Fruit fly (Drosophila melanogaster): ENCODE measurements around the gene CG13775.

Gene CG13775

DNA sequence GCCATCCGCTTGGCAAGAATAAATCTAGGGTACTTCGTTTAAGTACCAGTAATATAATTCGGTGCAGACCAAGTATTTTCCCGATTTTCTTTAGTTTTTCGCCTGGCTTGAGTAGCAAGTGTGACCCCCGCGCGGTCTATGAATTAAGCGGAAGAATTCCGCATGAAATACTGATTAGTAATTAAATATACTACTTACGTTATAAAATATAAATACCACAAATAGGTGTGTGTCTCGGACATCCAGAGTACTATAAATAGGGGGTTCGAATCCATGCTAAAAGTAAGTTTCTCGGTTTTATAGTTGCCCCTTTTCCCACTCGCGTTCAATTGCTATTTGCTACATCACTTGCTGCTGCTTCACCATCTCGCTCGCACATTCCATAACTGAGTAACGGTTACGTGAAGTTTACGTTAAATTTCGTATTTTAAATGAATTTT, 14.9 kb upstream of the CG13775 start, which contains the start of gene snRNP-U1-70K (continued):
- peak; percentile 40 for TF ChIP-seq Dref (GFP tag; IDR thresholded peaks at IDR 0.05)
- no peak for TF ChIP-seq CG12219 (GFP tag; optimal IDR thresholded peaks at IDR 0.05)
- peak; percentile 53 for TF ChIP-seq phol (tag; optimal IDR thresholded peaks at IDR 0.05)
- peak; percentile 62 for TF ChIP-seq CG10267 (tag; optimal IDR thresholded peaks at IDR 0.05)
- TF ChIP-seq nerfin-1 (tag; optimal IDR thresholded peaks at IDR 0.05), result peak; percentile 87
- peak in 1 of 2 experiments; percentile 43 for TF ChIP-seq insv (GFP tag; optimal IDR thresholded peaks at IDR 0.05)
- TF ChIP-seq zen (tag; optimal IDR thresholded peaks at IDR 0.05), result peak; percentile 62
- no peak for TF ChIP-seq CG10209 (GFP tag; optimal IDR thresholded peaks at IDR 0.05)
- peak; percentile 55 for TF ChIP-seq Dp (GFP tag; optimal IDR thresholded peaks at IDR 0.05)
- TF ChIP-seq CG9437 (GFP tag; optimal IDR thresholded peaks at IDR 0.05), result peak; percentile 99
- TF ChIP-seq CG7745 (tag; optimal IDR thresholded peaks at IDR 0.05), result peak; percentile 0
- TF ChIP-seq CG4617 (GFP tag; optimal IDR thresholded peaks at IDR 0.05; ENCODE audit: borderline replicate concordance), result peak; percentile 88
- peak; percentile 64 for TF ChIP-seq CG12659 (GFP tag; optimal IDR thresholded peaks at IDR 0.05)
- peak; percentile 55 for TF ChIP-seq Adf1 (GFP tag; IDR thresholded peaks at IDR 0.05)
- 0 out of 2 replicates have a peak, but pooled peaks have one; percentile 5 for TF ChIP-seq ssp (GFP tag; IDR thresholded peaks at IDR 0.05)
- no peak for TF ChIP-seq Sox102F (GFP tag; optimal IDR thresholded peaks at IDR 0.05)
- TF ChIP-seq CG6272 (GFP tag; IDR thresholded peaks at IDR 0.05), result no peak
- TF ChIP-seq CG12391 (tag; optimal IDR thresholded peaks at IDR 0.05), result peak; percentile 45
- peak; percentile 14 for TF ChIP-seq bcd (GFP tag; optimal IDR thresholded peaks at IDR 0.05)
- TF ChIP-seq kni (GFP tag; optimal IDR thresholded peaks at IDR 0.05), result peak; percentile 4
- TF ChIP-seq CG11456 (GFP tag; IDR thresholded peaks at IDR 0.05), result 0 out of 3 replicates have a peak, but pooled peaks have one; percentile 41
- TF ChIP-seq CG6254 (GFP tag; optimal IDR thresholded peaks at IDR 0.05), result no peak
- peak; percentile 44; the same call in 1 of the 2 replicates for TF ChIP-seq unc-4 (GFP tag; IDR thresholded peaks at IDR 0.05; ENCODE audit: partially characterized antibody)
- TF ChIP-seq CG17186 (GFP tag; optimal IDR thresholded peaks at IDR 0.05), result peak; percentile 1
- peak; percentile 52 for TF ChIP-seq Abd-B (GFP tag; optimal IDR thresholded peaks at IDR 0.05)
- TF ChIP-seq CG3995 (GFP tag; optimal IDR thresholded peaks at IDR 0.05), result peak; percentile 66
- no peak; the same call in 1 of the 2 replicates for TF ChIP-seq CG7372 (GFP tag; IDR thresholded peaks at IDR 0.05)
- TF ChIP-seq Nf-YC (tag; optimal IDR thresholded peaks at IDR 0.05), result no peak
- no peak for TF ChIP-seq NC2β (GFP tag; optimal IDR thresholded peaks at IDR 0.05)
- TF ChIP-seq NfI (GFP tag; optimal IDR thresholded peaks at IDR 0.05), result no peak
- peak; percentile 19; the same call in 1 of the 2 replicates for TF ChIP-seq E2f2 (GFP tag; IDR thresholded peaks at IDR 0.05)
- peak; percentile 43; the same call in 1 of the 3 replicates for TF ChIP-seq CG34422 (GFP tag; IDR thresholded peaks at IDR 0.05)
- TF ChIP-seq pzg (GFP tag; optimal IDR thresholded peaks at IDR 0.05), result peak; percentile 97
- 0 out of 2 replicates have a peak, but pooled peaks have one; percentile 23 for TF ChIP-seq NFAT (GFP tag; IDR thresholded peaks at IDR 0.05)
- TF ChIP-seq CTCF (GFP tag; optimal IDR thresholded peaks at IDR 0.05), result peak; percentile 78
- peak; percentile 1 for TF ChIP-seq zfh2 (GFP tag; optimal IDR thresholded peaks at IDR 0.05)

DNA sequence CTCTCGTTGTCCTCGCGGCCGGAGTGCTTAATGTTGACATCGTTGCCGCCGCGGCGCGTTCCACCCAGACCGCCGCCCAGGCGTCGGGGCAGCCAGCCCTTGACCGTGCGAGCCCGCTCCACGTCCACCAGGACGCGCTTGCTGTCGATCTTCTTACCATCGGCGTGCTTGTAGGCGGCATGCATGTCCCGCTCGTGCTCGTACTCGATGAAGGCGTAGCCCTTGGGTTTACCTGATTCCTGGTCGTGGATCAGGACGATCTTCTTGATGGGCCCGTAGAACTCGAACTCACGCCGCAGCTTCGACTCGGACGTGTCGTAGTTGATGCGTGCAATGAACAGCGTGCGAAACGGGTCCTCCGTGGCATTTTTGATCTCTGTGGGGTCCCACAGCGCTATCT, 14.1 kb upstream of the CG13775 start:
- TF ChIP-seq CG7928 (GFP tag; optimal IDR thresholded peaks at IDR 0.05) (no peak), jigr1 (GFP tag; IDR thresholded peaks at IDR 0.05) (0 out of 3 replicates have a peak, but pooled peaks have one; percentile 10), en (GFP tag; optimal IDR thresholded peaks at IDR 0.05) (no peak), Med (GFP tag) (peak; percentile 40), CG17802 (tag; optimal IDR thresholded peaks at IDR 0.05) (no peak)

Data from whole organism, embryonic.